Fruit fly (Drosophila melanogaster): ENCODE data around the gene Prat.

Prat gene

dm6 chr3R:7953041-7953788, 41.6 kb upstream of the Prat start (continued):
- TF ChIP-seq Blimp-1 (GFP tag; optimal IDR thresholded peaks at IDR 0.05) = no peak
- no peak for TF ChIP-seq CG9139 (GFP tag; optimal IDR thresholded peaks at IDR 0.05)
- TF ChIP-seq Sox15 (GFP tag; optimal IDR thresholded peaks at IDR 0.05) = no peak
- TF ChIP-seq CG10669 (GFP tag; optimal IDR thresholded peaks at IDR 0.05) = peak; percentile 52
- TF ChIP-seq eg (GFP tag; IDR thresholded peaks at IDR 0.05) = no peak
- no peak for TF ChIP-seq Met (GFP tag; optimal IDR thresholded peaks at IDR 0.05)
- no peak for TF ChIP-seq CG6854 (GFP tag; optimal IDR thresholded peaks at IDR 0.05)
- TF ChIP-seq CG8119 (GFP tag; IDR thresholded peaks at IDR 0.05) = 0 out of 3 replicates have a peak, but pooled peaks have one; percentile 26
- no peak for TF ChIP-seq fkh (GFP tag; optimal IDR thresholded peaks at IDR 0.05)
- peak; percentile 77 for TF ChIP-seq Eip78C (GFP tag)
- no peak for TF ChIP-seq CG8319 (GFP tag; optimal IDR thresholded peaks at IDR 0.05)
- no peak for TF ChIP-seq CG32006 (GFP tag; optimal IDR thresholded peaks at IDR 0.05)
- no peak for TF ChIP-seq Hr4 (GFP tag; optimal IDR thresholded peaks at IDR 0.05)
- no peak for TF ChIP-seq salr (GFP tag; optimal IDR thresholded peaks at IDR 0.05)
- TF ChIP-seq CG6808 (GFP tag; optimal IDR thresholded peaks at IDR 0.05) = peak; percentile 49
- TF ChIP-seq dac (GFP tag; optimal IDR thresholded peaks at IDR 0.05) = no peak
- peak; percentile 20 for TF ChIP-seq CG3919 (GFP tag; optimal IDR thresholded peaks at IDR 0.05)
- TF ChIP-seq spab (GFP tag; optimal IDR thresholded peaks at IDR 0.05) = peak; percentile 61
- no peak for TF ChIP-seq CG16779 (tag; optimal IDR thresholded peaks at IDR 0.05)
- TF ChIP-seq CG4318 (GFP tag; optimal IDR thresholded peaks at IDR 0.05) = no peak
- no peak for TF ChIP-seq CG11294 (GFP tag; IDR thresholded peaks at IDR 0.05)
- 0 out of 3 replicates have a peak, but pooled peaks have one; percentile 25 for TF ChIP-seq CG6163 (GFP tag; IDR thresholded peaks at IDR 0.05)
- no peak for TF ChIP-seq CG31627 (GFP tag; optimal IDR thresholded peaks at IDR 0.05)
- no peak for TF ChIP-seq CG7368 (GFP tag; optimal IDR thresholded peaks at IDR 0.05)
- TF ChIP-seq CG15336 (GFP tag; IDR thresholded peaks at IDR 0.05) = peak; percentile 41; the same call in 1 of the 2 replicates
- no peak for TF ChIP-seq Eip93F (GFP tag; optimal IDR thresholded peaks at IDR 0.05)

- TF ChIP-seq CG10669 (GFP tag; optimal IDR thresholded peaks at IDR 0.05) (no peak), CG34406 (GFP tag; optimal IDR thresholded peaks at IDR 0.05) (no peak), dsx (GFP tag; optimal IDR thresholded peaks at IDR 0.05; ENCODE audit: poor library complexity, severe bottlenecking) (peak; percentile 62), CG8119 (GFP tag; IDR thresholded peaks at IDR 0.05) (no peak), svp (GFP tag) (peak; percentile 44)
Measured at dm6 chr3R:7950147-7950546, 38.6 kb upstream of the Prat start.

DNA sequence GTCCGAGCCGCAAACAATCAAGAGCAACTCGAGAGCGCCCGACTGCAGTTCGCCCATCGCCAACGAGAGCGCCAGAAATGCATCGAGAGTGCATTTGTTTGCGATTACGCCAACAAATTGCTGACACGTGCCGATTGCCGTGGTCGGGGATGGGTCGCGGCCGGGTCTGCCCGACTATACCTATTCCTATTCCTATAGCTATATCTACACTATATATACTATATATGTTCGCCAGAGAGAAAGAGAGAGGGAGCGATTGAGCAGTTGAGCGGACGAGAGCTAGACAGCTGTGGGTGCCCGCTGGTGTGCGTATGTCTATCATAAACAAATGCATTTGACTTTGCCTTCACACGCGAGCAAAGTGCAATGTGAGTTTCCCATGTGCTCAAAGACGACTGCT, 35.8 kb upstream of the Prat start:
- peak; percentile 30 for TF ChIP-seq CG16779 (tag; optimal IDR thresholded peaks at IDR 0.05)
- no peak for TF ChIP-seq esn (GFP tag; optimal IDR thresholded peaks at IDR 0.05)
- TF ChIP-seq net (GFP tag; optimal IDR thresholded peaks at IDR 0.05) = peak; percentile 28
- no peak for TF ChIP-seq CG10631 (GFP tag; optimal IDR thresholded peaks at IDR 0.05)
- TF ChIP-seq acj6 (GFP tag; optimal IDR thresholded peaks at IDR 0.05) = no peak
- TF ChIP-seq topi (GFP tag; optimal IDR thresholded peaks at IDR 0.05) = no peak
- TF ChIP-seq Eip78C (GFP tag) = peak; percentile 73
- TF ChIP-seq pdm3 (GFP tag; optimal IDR thresholded peaks at IDR 0.05) = no peak
- TF ChIP-seq ss (GFP tag; optimal IDR thresholded peaks at IDR 0.05) = no peak
- TF ChIP-seq Blimp-1 (GFP tag; optimal IDR thresholded peaks at IDR 0.05) = no peak
- peak; percentile 6 for TF ChIP-seq dsx (GFP tag; optimal IDR thresholded peaks at IDR 0.05; ENCODE audit: poor library complexity, severe bottlenecking)
- no peak for TF ChIP-seq Hr4 (GFP tag; optimal IDR thresholded peaks at IDR 0.05)
- no peak for TF ChIP-seq OdsH (GFP tag; optimal IDR thresholded peaks at IDR 0.05)
- TF ChIP-seq CG8119 (GFP tag; IDR thresholded peaks at IDR 0.05) = peak; percentile 59; the same call in 2 of the 3 replicates
- TF ChIP-seq CG8319 (GFP tag; optimal IDR thresholded peaks at IDR 0.05) = no peak
- no peak for TF ChIP-seq CG1621 (tag; optimal IDR thresholded peaks at IDR 0.05)
- no peak for TF ChIP-seq CG7368 (GFP tag; optimal IDR thresholded peaks at IDR 0.05)
- TF ChIP-seq CG15336 (GFP tag; IDR thresholded peaks at IDR 0.05) = peak; percentile 23; the same call in 1 of the 2 replicates
- TF ChIP-seq Gug (GFP tag; IDR thresholded peaks at IDR 0.05) = no peak
- no peak for TF ChIP-seq CG9139 (GFP tag; optimal IDR thresholded peaks at IDR 0.05)
- peak; percentile 60 for TF ChIP-seq CG6276 (GFP tag; optimal IDR thresholded peaks at IDR 0.05)
- no peak for TF ChIP-seq CG3919 (GFP tag; optimal IDR thresholded peaks at IDR 0.05)
- TF ChIP-seq CG32006 (GFP tag; optimal IDR thresholded peaks at IDR 0.05) = peak; percentile 7
- TF ChIP-seq CG34406 (GFP tag; optimal IDR thresholded peaks at IDR 0.05) = no peak
- TF ChIP-seq CG11294 (GFP tag; IDR thresholded peaks at IDR 0.05) = no peak
- TF ChIP-seq CG6163 (GFP tag; IDR thresholded peaks at IDR 0.05) = 0 out of 3 replicates have a peak, but pooled peaks have one; percentile 38
- TF ChIP-seq Lpt (GFP tag; optimal IDR thresholded peaks at IDR 0.05) = peak; percentile 30
- no peak for TF ChIP-seq Sox15 (GFP tag; optimal IDR thresholded peaks at IDR 0.05)
- TF ChIP-seq fd59A (GFP tag; optimal IDR thresholded peaks at IDR 0.05) = no peak
- TF ChIP-seq CG6792 (GFP tag; optimal IDR thresholded peaks at IDR 0.05) = no peak
- TF ChIP-seq cyc (GFP tag; optimal IDR thresholded peaks at IDR 0.05) = no peak
- TF ChIP-seq svp (GFP tag) = no peak
